Fruit fly (Drosophila melanogaster): ENCODE results near the gene Pomp.

Pomp gene

dm6 chr2L:20792988-20793544 is 5.6 kb downstream of the Pomp start:
- TF ChIP-seq YL-1 (GFP tag; optimal IDR thresholded peaks at IDR 0.05), result peak; percentile 2
- TF ChIP-seq lab (GFP tag; optimal IDR thresholded peaks at IDR 0.05), result peak; percentile 1
- no peak for TF ChIP-seq Sry-δ (GFP tag; optimal IDR thresholded peaks at IDR 0.05)
- TF ChIP-seq mirr (GFP tag; optimal IDR thresholded peaks at IDR 0.05), result peak; percentile 19
- TF ChIP-seq CG9437 (GFP tag; optimal IDR thresholded peaks at IDR 0.05), result no peak
- TF ChIP-seq MTF-1 (GFP tag; optimal IDR thresholded peaks at IDR 0.05; ENCODE audit: borderline replicate concordance), result no peak

dm6 chr2L:20793881-20794280 is 6.4 kb downstream of the Pomp start:
- peak; percentile 32; the same call in 1 of the 2 replicates for TF ChIP-seq onecut (GFP tag; IDR thresholded peaks at IDR 0.05)
- TF ChIP-seq CG7987 (GFP tag; optimal IDR thresholded peaks at IDR 0.05), result peak; percentile 23
- TF ChIP-seq PHDP (tag; optimal IDR thresholded peaks at IDR 0.05), result peak; percentile 2
- 0 out of 3 replicates have a peak, but pooled peaks have one; percentile 71 for TF ChIP-seq CG2199 (GFP tag; IDR thresholded peaks at IDR 0.05)
- peak; percentile 54 to 69 for TF ChIP-seq Trl (optimal IDR thresholded peaks at IDR 0.05)
- TF ChIP-seq Trl (GFP tag; optimal IDR thresholded peaks at IDR 0.05), result peak; percentile 33
- TF ChIP-seq Ets97D (GFP tag; optimal IDR thresholded peaks at IDR 0.05), result no peak
- TF ChIP-seq BEAF-32 (GFP tag; optimal IDR thresholded peaks at IDR 0.05), result peak; percentile 31
- TF ChIP-seq CG8478 (optimal IDR thresholded peaks at IDR 0.05), result no peak
- no peak for TF ChIP-seq CG11456 (GFP tag; IDR thresholded peaks at IDR 0.05)
- peak; percentile 25; the same call in 1 of the 2 replicates for TF ChIP-seq Drgx (GFP tag; IDR thresholded peaks at IDR 0.05)
- no peak for TF ChIP-seq ro (GFP tag; IDR thresholded peaks at IDR 0.05)
- peak; percentile 25 for TF ChIP-seq CG11398 (GFP tag; optimal IDR thresholded peaks at IDR 0.05)
- TF ChIP-seq CG6765 (GFP tag; optimal IDR thresholded peaks at IDR 0.05), result peak; percentile 8
- peak; percentile 48 for TF ChIP-seq B-H2 (GFP tag; optimal IDR thresholded peaks at IDR 0.05)
- 0 out of 2 replicates have a peak, but pooled peaks have one; percentile 25 for TF ChIP-seq CG17328 (GFP tag; IDR thresholded peaks at IDR 0.05)
- peak; percentile 23 for TF ChIP-seq sug (tag; optimal IDR thresholded peaks at IDR 0.05)
- peak; percentile 41 for TF ChIP-seq CG13894 (tag; optimal IDR thresholded peaks at IDR 0.05)
- no peak for TF ChIP-seq Myb (GFP tag; optimal IDR thresholded peaks at IDR 0.05)
- peak; percentile 74 for TF ChIP-seq chm (GFP tag; IDR thresholded peaks at IDR 0.05)
- peak; percentile 76 for TF ChIP-seq HLHmδ (GFP tag; optimal IDR thresholded peaks at IDR 0.05)
- 0 out of 2 replicates have a peak, but pooled peaks have one; percentile 14 for TF ChIP-seq wdn (GFP tag; IDR thresholded peaks at IDR 0.05)
- TF ChIP-seq chif (GFP tag; optimal IDR thresholded peaks at IDR 0.05), result no peak
- no peak for TF ChIP-seq ara (GFP tag; IDR thresholded peaks at IDR 0.05)
- TF ChIP-seq gcm2 (GFP tag; optimal IDR thresholded peaks at IDR 0.05), result no peak
- no peak for TF ChIP-seq Pdp1 (GFP tag; optimal IDR thresholded peaks at IDR 0.05)
- peak; percentile 70 for TF ChIP-seq CG16779 (GFP tag; IDR thresholded peaks at IDR 0.05)
- TF ChIP-seq her (GFP tag; optimal IDR thresholded peaks at IDR 0.05), result peak; percentile 45
- no peak for TF ChIP-seq Side (GFP tag; optimal IDR thresholded peaks at IDR 0.05)
- TF ChIP-seq CG32532 (GFP tag; IDR thresholded peaks at IDR 0.05), result peak; percentile 27; the same call in 1 of the 2 replicates
- 0 out of 2 replicates have a peak, but pooled peaks have one; percentile 31 for TF ChIP-seq nerfin-2 (GFP tag; IDR thresholded peaks at IDR 0.05; ENCODE audit: partially characterized antibody)
- peak; percentile 30 for TF ChIP-seq CG12071 (GFP tag; optimal IDR thresholded peaks at IDR 0.05)
- TF ChIP-seq CG13287 (GFP tag; IDR thresholded peaks at IDR 0.05; ENCODE audit: partially characterized antibody), result peak; percentile 42
- no peak for TF ChIP-seq Opbp (GFP tag; IDR thresholded peaks at IDR 0.05; ENCODE audit: partially characterized antibody)
- no peak for TF ChIP-seq CG6791 (GFP tag; IDR thresholded peaks at IDR 0.05; ENCODE audit: partially characterized antibody)
- peak; percentile 48; the same call in 1 of the 2 replicates for TF ChIP-seq Bgb (GFP tag; IDR thresholded peaks at IDR 0.05; ENCODE audit: partially characterized antibody)
- TF ChIP-seq CG15514 (GFP tag; optimal IDR thresholded peaks at IDR 0.05), result peak; percentile 60
- no peak for TF ChIP-seq gsb-n (tag; optimal IDR thresholded peaks at IDR 0.05)
- peak; percentile 85 for TF ChIP-seq Jarid2 (GFP tag; optimal IDR thresholded peaks at IDR 0.05)
- TF ChIP-seq CG4730 (GFP tag; IDR thresholded peaks at IDR 0.05), result no peak
- no peak for TF ChIP-seq maf-S (GFP tag; optimal IDR thresholded peaks at IDR 0.05)
- 0 out of 3 replicates have a peak, but pooled peaks have one; percentile 19 for TF ChIP-seq knrl (GFP tag; IDR thresholded peaks at IDR 0.05; ENCODE audit: partially characterized antibody)
